Worm (Caenorhabditis elegans) whole organism, L2 larva: ENCODE measurements around the gene F37C12.14.

Source experiments
- ZK546.5 ChIP-seq: sonication (generic microtip); optimal IDR thresholded peaks from 2 replicates; lab custom pipeline; 2017; ENCODE audit warnings: missing biosample characterization, missing genetic modification characterization
- unc-62 ChIP-seq: fragments of 150-350 bp; optimal IDR thresholded peaks from 2 replicates; lab custom pipeline; 2014; ENCODE audit warnings: missing biosample characterization, missing genetic modification reagents, missing genetic modification characterization

DNA sequence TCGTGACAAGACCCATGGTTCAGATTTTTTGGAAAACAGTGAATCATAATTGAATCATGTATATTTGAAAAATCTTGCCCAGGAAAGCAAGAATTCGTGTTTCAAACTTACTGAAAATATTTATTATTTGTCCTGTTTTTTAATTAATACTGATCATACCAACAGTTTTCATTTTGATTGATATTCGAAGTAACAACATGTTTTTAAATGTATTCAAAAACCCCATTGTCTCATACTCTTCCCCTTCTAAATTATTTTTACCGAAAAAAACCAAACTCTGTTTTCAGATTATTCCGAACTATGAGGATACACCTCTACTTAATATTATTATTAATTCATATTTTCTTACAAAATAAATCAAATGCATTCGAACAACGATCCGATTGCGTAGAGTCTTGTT lies 30.9 kb upstream of the F37C12.14 start, which contains the start of gene R151.1:
- TF ChIP-seq unc-62 (GFP tag; lab: Kevin White, UChicago) (no peak), ZK546.5 (tag; lab: Kevin White, UChicago) (no peak)
